Fruit fly (Drosophila melanogaster): ENCODE data around the gene CG33252.
A peak's percentile ranks its signal among the peaks of the same experiment; 100 is the strongest.

The CG33252 gene

dm6 chrX:16854746-16855145 is 42.2 kb downstream of the CG33252 start (continued):
- peak; percentile 50 for TF ChIP-seq CG17385 (GFP tag; optimal IDR thresholded peaks at IDR 0.05)
- TF ChIP-seq CG15073 (GFP tag; optimal IDR thresholded peaks at IDR 0.05): no peak
- TF ChIP-seq so (GFP tag; IDR thresholded peaks at IDR 0.05): 0 out of 3 replicates have a peak, but pooled peaks have one; percentile 33
- TF ChIP-seq dmrt11E (tag; optimal IDR thresholded peaks at IDR 0.05): no peak
- TF ChIP-seq seq (GFP tag; IDR thresholded peaks at IDR 0.05): 0 out of 2 replicates have a peak, but pooled peaks have one; percentile 48
- no peak for TF ChIP-seq pb (GFP tag; optimal IDR thresholded peaks at IDR 0.05)
- peak; percentile 54 for TF ChIP-seq Meics (GFP tag; optimal IDR thresholded peaks at IDR 0.05)
- peak; percentile 55 for TF ChIP-seq CG8388 (GFP tag; optimal IDR thresholded peaks at IDR 0.05)
- TF ChIP-seq CG16815 (GFP tag; optimal IDR thresholded peaks at IDR 0.05): no peak
- peak; percentile 63 for TF ChIP-seq grau (tag; optimal IDR thresholded peaks at IDR 0.05)
- TF ChIP-seq Bgb (GFP tag; IDR thresholded peaks at IDR 0.05; ENCODE audit: partially characterized antibody): no peak
- TF ChIP-seq Sin3A (optimal IDR thresholded peaks at IDR 0.05): no peak
- no peak for TF ChIP-seq CG18476 (GFP tag; optimal IDR thresholded peaks at IDR 0.05)
- no peak for TF ChIP-seq Sry-β (GFP tag; optimal IDR thresholded peaks at IDR 0.05)
- 0 out of 2 replicates have a peak, but pooled peaks have one; percentile 10 for TF ChIP-seq ranshi (GFP tag; IDR thresholded peaks at IDR 0.05)
- peak; percentile 75 for TF ChIP-seq phol (tag; optimal IDR thresholded peaks at IDR 0.05)
- no peak for TF ChIP-seq mld (GFP tag; IDR thresholded peaks at IDR 0.05; ENCODE audit: partially characterized antibody)
- peak; percentile 2 for TF ChIP-seq Dip3 (GFP tag; optimal IDR thresholded peaks at IDR 0.05)
- TF ChIP-seq Dad (GFP tag; optimal IDR thresholded peaks at IDR 0.05): no peak
- no peak for TF ChIP-seq CG17186 (GFP tag; optimal IDR thresholded peaks at IDR 0.05)
- peak; percentile 80 for TF ChIP-seq Ets65A (GFP tag)
- peak; percentile 74 for TF ChIP-seq CG17361 (GFP tag; IDR thresholded peaks at IDR 0.05)
- peak; percentile 36 for TF ChIP-seq CG12104 (GFP tag; optimal IDR thresholded peaks at IDR 0.05)
- TF ChIP-seq Lim3 (GFP tag; IDR thresholded peaks at IDR 0.05): no peak
- no peak for TF ChIP-seq crc (GFP tag; optimal IDR thresholded peaks at IDR 0.05)
- TF ChIP-seq CG13287 (GFP tag; IDR thresholded peaks at IDR 0.05; ENCODE audit: partially characterized antibody): no peak
- TF ChIP-seq oc (tag; optimal IDR thresholded peaks at IDR 0.05): no peak
- TF ChIP-seq CG1529 (GFP tag; optimal IDR thresholded peaks at IDR 0.05): peak; percentile 43
- peak; percentile 77 for TF ChIP-seq CG31441 (GFP tag; IDR thresholded peaks at IDR 0.05)
- TF ChIP-seq maf-S (GFP tag; optimal IDR thresholded peaks at IDR 0.05): no peak
- TF ChIP-seq wek (GFP tag; optimal IDR thresholded peaks at IDR 0.05): no peak
- TF ChIP-seq CG10267 (tag; optimal IDR thresholded peaks at IDR 0.05): peak; percentile 52
- no peak for TF ChIP-seq toy (GFP tag; IDR thresholded peaks at IDR 0.05)
- TF ChIP-seq CG16779 (GFP tag; IDR thresholded peaks at IDR 0.05): no peak
- peak; percentile 29 for TF ChIP-seq run (tag; optimal IDR thresholded peaks at IDR 0.05)
- peak; percentile 36; the same call in 1 of the 2 replicates for TF ChIP-seq onecut (GFP tag; IDR thresholded peaks at IDR 0.05)
- TF ChIP-seq Mes4 (GFP tag; optimal IDR thresholded peaks at IDR 0.05): no peak
- no peak for TF ChIP-seq Kr (GFP tag; optimal IDR thresholded peaks at IDR 0.05)
- TF ChIP-seq CG10366 (GFP tag; IDR thresholded peaks at IDR 0.05): peak; percentile 23; the same call in 1 of the 2 replicates
- TF ChIP-seq cwo (GFP tag; optimal IDR thresholded peaks at IDR 0.05): peak; percentile 38
- no peak for TF ChIP-seq sim (GFP tag; IDR thresholded peaks at IDR 0.05)
- no peak for TF ChIP-seq Rx (GFP tag; IDR thresholded peaks at IDR 0.05)
- no peak for TF ChIP-seq Dll (GFP tag; IDR thresholded peaks at IDR 0.05; ENCODE audit: partially characterized antibody)
- TF ChIP-seq CG6791 (GFP tag; IDR thresholded peaks at IDR 0.05; ENCODE audit: partially characterized antibody): no peak
- TF ChIP-seq Taf1 (GFP tag; IDR thresholded peaks at IDR 0.05): no peak
- no peak for TF ChIP-seq CG10431 (GFP tag; optimal IDR thresholded peaks at IDR 0.05)
- no peak for TF ChIP-seq CG14050 (GFP tag; IDR thresholded peaks at IDR 0.05)
- peak; percentile 47 for TF ChIP-seq Xbp1 (GFP tag; optimal IDR thresholded peaks at IDR 0.05)
- peak; percentile 43 for TF ChIP-seq ewg (GFP tag; optimal IDR thresholded peaks at IDR 0.05)
- TF ChIP-seq Dip2 (GFP tag; IDR thresholded peaks at IDR 0.05): no peak
- TF ChIP-seq ken (GFP tag; IDR thresholded peaks at IDR 0.05): no peak
- no peak for TF ChIP-seq Fer2 (tag; optimal IDR thresholded peaks at IDR 0.05)

All from whole organism, embryonic.